Fruit fly (Drosophila melanogaster): ENCODE results near the gene ctp.

The ctp gene

DNA sequence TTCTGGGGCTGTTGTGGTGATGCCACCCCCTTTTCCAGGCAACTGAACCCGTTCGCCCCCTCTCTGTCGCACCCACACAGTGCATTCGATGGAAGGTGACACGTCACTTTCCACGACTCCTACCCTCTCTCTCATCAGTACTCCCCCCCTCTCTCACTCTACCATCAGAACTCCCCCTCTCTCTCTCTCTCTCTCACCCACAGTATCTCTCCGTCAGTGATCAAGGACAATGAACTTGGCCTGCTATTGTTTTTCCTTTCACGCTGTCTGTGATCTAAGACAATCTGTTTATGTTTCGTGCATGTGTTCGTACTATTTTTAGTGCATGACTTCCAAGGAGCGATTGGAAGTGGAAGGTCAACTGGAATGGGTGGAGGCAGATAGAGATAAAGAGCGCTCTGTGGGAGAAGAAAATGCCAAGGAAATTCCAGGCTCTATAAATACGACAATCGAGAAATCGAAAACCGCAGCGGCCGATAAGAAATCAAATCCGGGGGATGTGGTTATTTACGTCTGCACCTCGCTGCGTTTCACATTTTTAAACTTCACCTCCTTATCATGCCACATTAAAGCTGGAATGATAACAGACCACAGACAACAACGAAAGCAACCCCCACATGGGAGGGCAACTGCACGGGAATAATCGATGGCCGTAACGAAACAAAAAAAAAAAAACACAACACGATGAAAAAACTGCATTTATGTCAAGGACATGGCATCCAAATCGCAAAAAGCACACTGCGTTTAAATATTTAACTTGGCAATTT, 9.3 kb upstream of the ctp start:
- TF ChIP-seq CG17801 (GFP tag; optimal IDR thresholded peaks at IDR 0.05; ENCODE audit: partially characterized antibody) = no peak

DNA sequence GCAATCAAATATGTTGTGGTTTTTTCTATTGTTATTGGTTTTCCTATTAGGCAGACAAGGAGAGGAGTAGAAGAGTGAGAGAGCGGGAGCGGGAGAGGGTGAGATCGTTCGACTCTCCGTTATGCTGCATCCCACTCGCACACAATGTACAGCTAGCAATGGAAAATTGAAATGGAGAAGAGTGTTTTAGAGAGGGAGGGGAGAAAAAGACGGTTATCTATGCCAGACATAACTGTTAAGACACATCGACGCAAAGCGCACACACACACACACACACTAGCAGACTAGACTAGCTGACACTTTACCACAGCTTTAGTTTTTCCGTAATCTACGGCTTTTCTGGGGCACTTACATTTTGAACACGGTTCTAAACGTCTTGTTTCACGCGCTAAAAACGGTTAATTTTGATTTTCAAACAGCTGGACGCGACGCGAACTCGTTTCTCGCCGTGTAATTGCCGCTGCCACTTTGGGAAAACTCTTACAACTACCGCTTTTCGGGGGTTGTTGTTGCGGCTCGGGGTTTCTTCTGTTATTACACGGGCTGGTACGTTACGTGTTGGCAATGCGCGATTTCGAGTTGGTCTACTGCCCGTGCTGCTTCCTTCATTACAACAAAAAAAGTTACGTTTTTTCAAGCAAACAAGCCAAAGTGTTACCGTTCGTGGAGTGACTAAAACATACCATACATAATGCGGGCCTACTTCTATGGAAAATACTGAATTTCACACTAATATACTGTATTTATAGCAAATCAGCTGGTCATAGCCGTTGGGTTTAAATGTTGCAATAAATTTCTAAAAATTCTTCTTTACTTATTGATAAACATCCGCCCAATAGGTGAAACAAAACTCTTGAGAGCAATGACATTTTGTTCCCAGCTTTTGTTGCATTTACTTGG, 8.4 kb upstream of the ctp start, which contains the start of gene fzr:
TSS of gene fzr (minus strand) at position 625 of the 900 bp plus-strand sequence.
- no peak for TF ChIP-seq CG17801 (GFP tag; optimal IDR thresholded peaks at IDR 0.05; ENCODE audit: partially characterized antibody)

DNA sequence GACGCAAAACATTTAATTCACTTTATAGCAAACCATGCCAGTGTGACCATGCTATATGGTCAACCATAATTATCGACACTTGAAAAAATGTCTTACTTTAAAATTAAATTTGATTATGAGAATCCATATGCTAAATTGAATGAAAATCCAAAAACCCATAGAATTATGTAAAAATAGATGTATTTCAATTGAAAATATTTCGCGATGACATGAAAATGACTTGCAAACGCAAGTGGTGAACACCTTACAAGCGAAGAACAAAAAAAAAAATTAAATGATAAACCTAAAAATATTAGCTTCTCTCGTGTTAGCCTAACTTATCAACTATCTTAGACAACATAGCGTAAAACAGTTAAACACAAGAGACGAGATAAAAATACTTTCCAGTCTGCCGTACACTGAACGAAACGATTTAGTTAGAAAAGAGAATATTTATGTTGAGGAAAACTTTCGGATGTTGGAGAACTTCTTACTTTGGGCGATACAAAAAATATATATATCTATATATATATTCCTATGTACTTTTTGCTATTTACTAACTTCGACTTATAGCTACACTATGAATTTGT, 7.7 kb upstream of the ctp start:
- TF ChIP-seq CG17801 (GFP tag; optimal IDR thresholded peaks at IDR 0.05; ENCODE audit: partially characterized antibody) = peak; percentile 57

DNA sequence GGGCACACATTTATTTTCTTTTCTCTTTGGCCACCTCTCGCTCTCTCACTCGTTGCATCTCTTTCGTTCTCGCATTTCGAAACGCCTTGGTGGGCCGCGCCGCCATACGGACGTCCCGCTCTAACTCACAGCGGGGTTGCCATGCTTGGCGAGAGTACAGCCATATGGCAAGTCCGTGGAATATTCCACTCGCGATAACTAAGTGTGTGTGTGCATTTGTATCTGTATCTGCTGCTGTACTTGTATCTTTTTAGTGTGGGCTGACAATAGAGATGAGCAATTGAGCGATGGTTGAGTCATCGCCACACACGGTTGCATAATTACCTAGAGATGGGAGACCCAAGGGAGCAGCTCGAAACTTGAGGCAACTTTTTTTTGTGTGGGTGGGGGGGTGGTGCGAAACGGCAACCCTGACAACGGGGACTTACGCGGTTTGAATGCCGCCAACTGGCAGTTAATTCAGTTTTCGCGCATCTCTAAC, 3.1 kb upstream of the ctp start:
- peak; percentile 86 for TF ChIP-seq CG17801 (GFP tag; optimal IDR thresholded peaks at IDR 0.05; ENCODE audit: partially characterized antibody)

DNA sequence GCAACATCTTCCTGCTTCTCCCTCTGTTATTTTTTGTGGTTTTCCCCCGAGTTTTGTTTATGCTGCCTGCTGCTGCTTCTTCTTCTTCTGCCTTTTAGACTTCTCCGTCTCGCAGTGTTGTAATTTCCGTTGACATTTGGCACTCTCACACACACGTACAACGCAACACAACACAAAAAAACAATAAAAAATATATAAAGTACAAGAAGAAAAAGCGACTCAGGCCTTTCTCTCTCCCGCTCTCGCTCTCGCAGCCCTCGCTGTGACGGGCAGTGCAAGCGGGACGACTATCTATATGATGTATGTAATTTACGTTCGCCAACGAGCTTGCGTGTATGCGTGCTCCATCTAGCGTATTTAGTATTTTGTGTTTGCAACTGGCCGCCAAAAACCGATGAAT, 1.4 kb upstream of the ctp start:
- peak; percentile 94 for TF ChIP-seq CG17801 (GFP tag; optimal IDR thresholded peaks at IDR 0.05; ENCODE audit: partially characterized antibody)

DNA sequence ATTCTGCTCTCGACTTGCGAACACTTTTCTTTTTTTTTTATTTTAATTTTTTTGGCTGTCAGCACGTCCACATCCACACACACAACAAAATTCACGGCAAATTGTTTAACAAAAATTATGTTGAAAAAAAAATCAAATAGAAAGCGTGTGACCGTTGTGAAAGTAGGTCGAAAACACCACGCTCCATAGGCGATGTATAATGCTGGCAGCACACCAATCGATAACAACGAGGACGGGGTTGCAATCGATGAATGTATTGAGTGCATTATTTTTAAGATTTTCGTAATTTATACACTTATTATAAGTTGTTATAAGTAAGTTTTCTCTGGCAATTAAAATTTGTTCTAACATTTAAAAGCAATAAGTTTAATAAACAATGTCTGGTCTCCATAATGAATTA, 877 bp upstream of the ctp start, which contains the start of gene Pp2C1:
TSS of gene Pp2C1 (minus strand) at position 181 of the 400 bp plus-strand sequence.
- TF ChIP-seq CG17801 (GFP tag; optimal IDR thresholded peaks at IDR 0.05; ENCODE audit: partially characterized antibody) = no peak

DNA sequence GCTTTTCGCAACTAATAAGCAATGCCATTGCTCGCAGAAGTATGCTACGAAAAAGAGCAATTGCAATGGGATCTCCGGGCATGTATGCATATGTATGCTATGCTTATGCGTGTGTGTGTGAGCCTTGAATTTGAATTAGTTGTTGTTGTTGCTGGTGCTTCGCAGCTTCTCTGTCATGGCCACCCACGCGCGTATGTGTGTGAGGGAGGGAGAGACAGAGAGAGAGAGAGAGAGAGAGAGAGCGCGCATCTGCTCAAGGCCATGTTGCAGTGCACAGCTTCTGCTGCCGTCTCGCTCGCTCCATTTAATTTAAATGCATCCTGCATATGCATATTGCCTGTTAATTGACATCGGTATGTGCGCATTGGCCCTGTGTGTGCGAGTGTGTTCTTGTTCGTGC, 3.2 kb downstream of the ctp start:
- TF ChIP-seq CG17801 (GFP tag; optimal IDR thresholded peaks at IDR 0.05; ENCODE audit: partially characterized antibody) = no peak

DNA sequence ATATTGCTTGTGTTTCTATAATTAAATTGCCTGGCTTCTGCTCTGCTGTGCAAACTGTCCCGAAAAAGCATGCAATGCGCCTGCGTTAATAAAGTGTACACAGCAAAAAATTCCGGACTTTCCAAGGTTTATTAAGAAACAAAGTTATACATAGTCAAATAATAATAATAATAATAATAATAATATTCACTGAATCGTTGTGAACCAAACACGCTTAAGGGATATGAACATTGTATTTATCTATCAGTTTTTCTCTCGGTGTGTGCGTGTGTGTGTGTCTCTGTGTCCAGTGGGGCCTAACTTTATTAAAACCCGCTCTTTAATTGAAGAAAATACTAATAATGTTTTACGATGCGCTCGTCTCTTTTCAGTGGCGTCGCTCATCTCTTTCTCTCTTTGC, 3.6 kb downstream of the ctp start:
- TF ChIP-seq CG17801 (GFP tag; optimal IDR thresholded peaks at IDR 0.05; ENCODE audit: partially characterized antibody) = no peak

DNA sequence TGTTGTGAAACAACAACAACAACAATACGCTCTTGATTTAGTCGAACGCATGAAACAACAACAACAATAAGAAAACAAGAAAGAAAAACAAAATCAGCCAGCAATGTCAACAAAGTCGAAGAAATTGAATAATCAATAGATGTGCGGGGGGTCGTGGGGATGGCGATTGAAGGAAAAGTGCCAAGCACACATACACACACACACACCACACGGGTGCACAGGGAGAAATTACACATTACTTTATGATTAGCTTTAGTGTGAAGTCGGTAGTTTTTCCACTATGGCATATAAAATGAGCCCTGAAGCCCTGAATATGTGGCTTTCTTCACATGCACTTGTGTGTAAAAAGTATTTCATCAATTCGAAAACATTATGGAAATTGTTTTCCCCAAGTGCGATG, 5.4 kb downstream of the ctp start:
- TF ChIP-seq CG17801 (GFP tag; optimal IDR thresholded peaks at IDR 0.05; ENCODE audit: partially characterized antibody) = no peak

DNA sequence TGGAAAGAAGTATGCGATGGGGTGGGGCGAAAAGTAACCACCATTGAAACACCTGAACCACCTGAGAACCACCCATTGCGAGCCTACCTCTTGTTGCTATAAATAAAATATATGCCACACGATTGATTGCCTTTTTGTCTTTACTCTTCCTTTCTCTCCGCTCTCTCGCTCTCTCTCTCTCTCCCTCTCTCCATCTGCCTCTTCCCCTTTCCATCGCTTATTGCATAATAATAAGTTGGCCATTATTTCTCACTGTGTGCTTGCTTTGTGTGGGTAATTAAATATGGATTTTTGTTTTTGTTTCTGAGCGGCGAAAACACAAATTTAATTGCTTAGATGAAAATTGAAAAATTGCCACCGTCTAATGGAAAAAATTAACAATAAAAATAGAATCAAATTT, 6.5 kb downstream of the ctp start:
- no peak for TF ChIP-seq CG17801 (GFP tag; optimal IDR thresholded peaks at IDR 0.05; ENCODE audit: partially characterized antibody)

DNA sequence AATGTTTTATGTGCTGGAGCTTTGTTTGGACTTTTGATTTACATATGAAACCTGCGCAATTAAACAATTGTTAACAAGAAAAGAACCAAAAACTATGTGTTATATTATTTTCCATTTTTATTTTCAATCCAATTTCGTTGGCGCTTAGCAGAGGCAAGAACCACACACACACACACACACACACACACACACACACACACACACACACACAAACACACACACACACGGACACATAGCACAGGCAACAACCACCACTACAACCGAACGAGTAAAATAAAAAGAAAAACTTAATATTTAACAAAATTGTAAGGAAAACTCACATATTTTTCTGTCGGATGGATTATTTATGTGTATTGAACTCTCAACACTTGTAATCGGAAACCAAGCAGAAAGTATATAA, 11.8 kb downstream of the ctp start:
- TF ChIP-seq CG17801 (GFP tag; optimal IDR thresholded peaks at IDR 0.05; ENCODE audit: partially characterized antibody) = no peak

DNA sequence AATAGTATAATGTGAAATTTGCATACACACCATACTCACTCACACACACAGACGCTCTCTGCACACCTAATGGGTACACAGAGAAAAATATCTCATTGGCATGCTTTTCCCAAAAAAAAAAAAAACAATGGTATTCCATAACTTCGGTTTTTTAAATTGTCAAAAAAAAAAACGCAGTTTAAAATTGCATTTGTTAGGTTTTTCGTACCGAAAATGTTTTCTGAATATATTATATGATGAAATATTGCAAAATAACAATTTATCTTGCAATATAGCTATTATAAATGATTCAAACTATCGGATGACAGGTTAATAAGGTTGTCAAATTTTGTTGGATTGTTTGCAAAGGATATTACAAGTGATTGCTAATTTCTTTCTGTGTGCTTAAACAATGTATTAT, 12.2 kb downstream of the ctp start:
- TF ChIP-seq CG17801 (GFP tag; optimal IDR thresholded peaks at IDR 0.05; ENCODE audit: partially characterized antibody) = no peak

DNA sequence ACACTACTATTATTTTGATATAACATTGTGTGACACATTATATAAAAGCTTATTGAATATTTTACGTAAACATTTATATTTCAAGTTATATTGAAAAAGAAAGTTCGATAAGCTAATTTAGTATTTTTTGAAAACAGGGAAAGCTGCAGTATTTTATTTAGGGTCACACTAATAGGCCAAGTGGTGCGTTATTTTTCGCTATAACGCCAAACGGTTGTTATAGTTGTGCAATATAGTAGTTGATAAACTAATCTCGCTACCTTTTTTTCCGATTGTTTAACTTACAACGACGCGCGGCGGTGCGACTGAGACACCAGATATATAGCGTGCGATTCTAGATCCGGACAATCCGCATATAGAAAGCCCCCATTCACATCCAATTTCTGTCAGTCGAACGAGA, 14.5 kb downstream of the ctp start, which contains the start of gene Pdha:
TSS of gene Pdha (plus strand) at position 167 of the 400 bp plus-strand sequence.
- TF ChIP-seq CG17801 (GFP tag; optimal IDR thresholded peaks at IDR 0.05; ENCODE audit: partially characterized antibody) = no peak

DNA sequence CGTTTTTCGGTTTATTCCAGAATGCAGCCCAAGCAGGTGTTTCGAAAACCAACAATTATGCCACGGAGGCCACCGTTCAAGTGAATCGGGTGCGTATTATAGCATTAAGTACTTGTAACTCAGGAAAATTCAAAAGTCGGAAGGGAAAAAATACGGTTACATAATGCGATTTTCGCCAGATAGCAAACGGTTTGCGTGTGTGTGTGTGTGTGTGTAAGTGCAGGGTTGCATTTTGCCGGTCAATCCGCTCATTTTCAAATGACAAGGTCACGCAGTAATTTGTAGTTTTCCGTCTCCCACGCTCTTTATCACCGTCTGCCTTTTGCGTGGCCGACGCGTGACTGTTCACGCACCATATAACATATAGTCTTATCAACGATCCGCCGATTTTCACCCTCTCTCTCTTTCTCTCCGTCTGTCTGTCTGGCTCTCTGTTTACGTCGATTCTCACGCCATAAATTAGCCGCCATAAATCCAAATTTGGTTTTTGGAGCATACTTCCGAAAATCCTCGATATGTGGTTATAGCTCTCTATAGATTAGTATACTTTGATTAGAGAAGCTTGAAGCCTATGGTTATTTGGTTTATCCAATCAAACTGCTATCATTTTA, 15.3 kb downstream of the ctp start:
- TF ChIP-seq CG17801 (GFP tag; optimal IDR thresholded peaks at IDR 0.05; ENCODE audit: partially characterized antibody) = no peak

DNA sequence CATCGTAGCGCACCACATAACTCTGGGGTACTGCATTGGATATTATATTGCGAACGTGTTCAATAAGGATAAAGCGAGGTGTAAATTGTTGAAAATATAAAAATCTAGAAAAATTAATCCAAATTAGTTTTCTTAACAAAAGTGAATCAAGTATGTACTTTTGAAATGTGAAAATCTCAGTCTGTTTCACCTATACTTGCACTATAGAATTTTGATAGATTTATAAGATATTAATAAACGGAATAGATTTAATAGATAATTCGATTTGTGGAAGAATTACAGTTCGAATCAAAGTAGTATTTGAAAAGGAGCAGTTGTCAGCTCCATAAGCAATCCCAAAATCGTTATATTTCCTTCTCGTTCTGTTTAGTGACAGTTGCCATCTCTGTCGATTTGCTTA, 17.4 kb downstream of the ctp start, which contains the start of gene CG7024:
TSS of gene CG7024 (plus strand) at position 301 of the 400 bp plus-strand sequence.
- no peak for TF ChIP-seq CG17801 (GFP tag; optimal IDR thresholded peaks at IDR 0.05; ENCODE audit: partially characterized antibody)

Data from ovary, adult (tissue).